Worm (Caenorhabditis elegans): ENCODE results near the gene lev-8.

The lev-8 gene

ce11 chrX:11606815-11607499 lies 46.2 kb downstream of the lev-8 start:
- TF ChIP-seq nhr-12 (tag; optimal IDR thresholded peaks at IDR 0.05) = no peak
- no peak for TF ChIP-seq ztf-11 (tag; optimal IDR thresholded peaks at IDR 0.05)
- TF ChIP-seq elt-1 (tag; optimal IDR thresholded peaks at IDR 0.05) = peak; percentile 38
- TF ChIP-seq nhr-23 (tag; optimal IDR thresholded peaks at IDR 0.05) = peak; percentile 4
- TF ChIP-seq nhr-25 (tag; optimal IDR thresholded peaks at IDR 0.05) = peak; percentile 38
- no peak for TF ChIP-seq aly-2 (tag; optimal IDR thresholded peaks at IDR 0.05)

ce11 chrX:11607500-11607823 lies 46.7 kb downstream of the lev-8 start:
- TF ChIP-seq fkh-2 (tag; optimal IDR thresholded peaks at IDR 0.05) (no peak), elt-3 (tag; optimal IDR thresholded peaks at IDR 0.05) (no peak), ceh-16 (tag; optimal IDR thresholded peaks at IDR 0.05) (no peak), nhr-28 (tag; optimal IDR thresholded peaks at IDR 0.05) (no peak), unc-62 (GFP tag; optimal IDR thresholded peaks at IDR 0.05) (no peak), fos-1 (tag; optimal IDR thresholded peaks at IDR 0.05) (no peak), pqm-1 (tag; optimal IDR thresholded peaks at IDR 0.05) (no peak), skn-1 (tag; optimal IDR thresholded peaks at IDR 0.05) (no peak), zag-1 (tag; optimal IDR thresholded peaks at IDR 0.05) (no peak), jun-1 (tag; optimal IDR thresholded peaks at IDR 0.05) (no peak), R02D3.7 (tag; optimal IDR thresholded peaks at IDR 0.05) (no peak), elt-1 (tag; optimal IDR thresholded peaks at IDR 0.05) (no peak), fkh-10 (GFP tag; optimal IDR thresholded peaks at IDR 0.05) (no peak), ztf-4 (tag; optimal IDR thresholded peaks at IDR 0.05) (no peak), snpc-4 (tag; optimal IDR thresholded peaks at IDR 0.05) (no peak), mdl-1 (tag; optimal IDR thresholded peaks at IDR 0.05) (no peak)

- TF ChIP-seq lin-15B (tag; optimal IDR thresholded peaks at IDR 0.05) = no peak
- TF ChIP-seq unc-62 (GFP tag; optimal IDR thresholded peaks at IDR 0.05) = no peak
- no peak for TF ChIP-seq egl-5 (tag; optimal IDR thresholded peaks at IDR 0.05)
- peak; percentile 32 for TF ChIP-seq nhr-25 (tag; optimal IDR thresholded peaks at IDR 0.05)
- no peak for TF ChIP-seq aly-2 (tag; optimal IDR thresholded peaks at IDR 0.05)
- TF ChIP-seq elt-2 (tag; optimal IDR thresholded peaks at IDR 0.05) = peak; percentile 51
- peak; percentile 86 for TF ChIP-seq elt-1 (tag; optimal IDR thresholded peaks at IDR 0.05)
- no peak for TF ChIP-seq elt-3 (tag; optimal IDR thresholded peaks at IDR 0.05)
- no peak for TF ChIP-seq skn-1 (tag; optimal IDR thresholded peaks at IDR 0.05)
Measured at ce11 chrX:11608110-11608759, 47.5 kb downstream of the lev-8 start.

All from whole organism, L3 larva.